Worm (Caenorhabditis elegans) whole organism, L1 larva: ENCODE results near the gene vit-2.

ENCODE experiments used
- C34B4.2 ChIP-seq: sonication (generic microtip); optimal IDR thresholded peaks from 2 replicates; lab custom pipeline; 2017; ENCODE audit warnings: mild to moderate bottlenecking, missing genetic modification characterization, missing compliant biosample characterization
- aha-1 ChIP-seq: fragments of 150-350 bp; optimal IDR thresholded peaks from 2 replicates; lab custom pipeline; 2014; ENCODE audit warnings: missing biosample characterization, missing genetic modification characterization
- aly-2 ChIP-seq: fragments of 150-350 bp; optimal IDR thresholded peaks from 2 replicates; lab custom pipeline; 2014; ENCODE audit warnings: missing biosample characterization, missing genetic modification characterization
- ama-1 ChIP-seq: fragments of 150-350 bp; optimal IDR thresholded peaks from 2 replicates; lab custom pipeline; 2014
- dsc-1 ChIP-seq: sonication (generic microtip); optimal IDR thresholded peaks from 2 replicates; lab custom pipeline; 2016; ENCODE audit warnings: mild to moderate bottlenecking, missing genetic modification characterization, missing compliant biosample characterization
- fos-1 ChIP-seq: fragments of 150-350 bp; optimal IDR thresholded peaks from 2 replicates; lab custom pipeline; 2014; ENCODE audit warnings: missing biosample characterization, missing genetic modification characterization
- jun-1 ChIP-seq: fragments of 150-350 bp; optimal IDR thresholded peaks from 2 replicates; lab custom pipeline; 2014; ENCODE audit warnings: missing biosample characterization, missing genetic modification reagents, missing genetic modification characterization
- lin-13 ChIP-seq: fragments of 150-350 bp; optimal IDR thresholded peaks from 2 replicates; lab custom pipeline; 2014; ENCODE audit warnings: missing biosample characterization, missing genetic modification reagents, missing genetic modification characterization
- lin-39 ChIP-seq: fragments of 150-350 bp; optimal IDR thresholded peaks from 2 replicates; lab custom pipeline; 2014; ENCODE audit warnings: missing biosample characterization, missing genetic modification reagents, missing genetic modification characterization
- sox-4 ChIP-seq: sonication (generic microtip); optimal IDR thresholded peaks from 2 replicates; lab custom pipeline; 2016; ENCODE audit warnings: missing genetic modification characterization, missing compliant biosample characterization
- unc-130 ChIP-seq: fragments of 150-350 bp; optimal IDR thresholded peaks from 2 replicates; lab custom pipeline; 2017; ENCODE audit warnings: missing biosample characterization, missing genetic modification characterization, inconsistent platforms
- unc-98 ChIP-seq: fragments of 200-800 bp; sonication (Bioruptor generic); IDR thresholded peaks from 2 replicates; pipeline ENCODE4 v1.3.6; 2022; ENCODE audit warnings: missing genetic modification characterization, missing compliant biosample characterization

- no peak for TF ChIP-seq aly-2
- TF ChIP-seq fos-1 (tag; lab: Kevin White, UChicago), result no peak
- TF ChIP-seq sox-4 (tag; lab: Kevin White, UChicago), result no peak
- no peak for TF ChIP-seq dsc-1 (tag; lab: Kevin White, UChicago)
- TF ChIP-seq unc-130 (tag; lab: Kevin White, UChicago), result no peak
- TF ChIP-seq unc-98 (GFP tag; lab: Robert Waterston, UW), result no peak
- no peak for TF ChIP-seq jun-1 (tag; lab: Kevin White, UChicago)
- TF ChIP-seq lin-39 (tag; lab: Kevin White, UChicago), result no peak
- TF ChIP-seq C34B4.2, result no peak
- no peak for TF ChIP-seq lin-13 (GFP tag; lab: Kevin White, UChicago)
- TF ChIP-seq ama-1 (lab: Kevin White, UChicago), result no peak
- TF ChIP-seq aha-1 (tag; lab: Kevin White, UChicago), result no peak
Measured at ce11 chrX:5105703-5106102, 4.9 kb downstream of the vit-2 start.
